Fruit fly (Drosophila melanogaster) whole organism, adult: Measurements from ENCODE around the gene tty.
A peak's percentile ranks its signal among the peaks of the same experiment; 100 is the strongest.

Experiments
- CG11617 ChIP-seq: fragments of 200-800 bp; sonication (Bioruptor generic); optimal IDR thresholded peaks from 2 replicates; lab custom pipeline; 2017; ENCODE audit warnings: mild to moderate bottlenecking, missing biosample characterization, missing genetic modification reagents, missing genetic modification characterization
- CG12768 ChIP-seq: fragments of 200-800 bp; sonication (Bioruptor generic); optimal IDR thresholded peaks from 2 replicates; lab custom pipeline; 2017; ENCODE audit warnings: missing biosample characterization, missing genetic modification characterization, mild to moderate bottlenecking, moderate library complexity, missing genetic modification reagents
- CG14711 ChIP-seq: fragments of 200-800 bp; sonication (Bioruptor generic); optimal IDR thresholded peaks from 2 replicates; lab custom pipeline; 2018; ENCODE audit warnings: missing biosample characterization, mild to moderate bottlenecking, missing genetic modification characterization, moderate library complexity
- CG1620 ChIP-seq: fragments of 200-800 bp; sonication (Bioruptor generic); optimal IDR thresholded peaks from 2 replicates; lab custom pipeline; 2016; ENCODE audit warnings: missing biosample characterization, missing genetic modification characterization
- CG33017 ChIP-seq: fragments of 200-800 bp; sonication (Bioruptor generic); optimal IDR thresholded peaks from 2 replicates; lab custom pipeline; 2018; ENCODE audit warnings: missing biosample characterization, mild to moderate bottlenecking, missing genetic modification characterization, moderate library complexity
- CG5204 ChIP-seq: fragments of 200-800 bp; sonication (Bioruptor generic); optimal IDR thresholded peaks from 2 replicates; lab custom pipeline; 2016; ENCODE audit warnings: missing biosample characterization, missing genetic modification characterization
- CG7045 ChIP-seq: fragments of 200-800 bp; sonication (Bioruptor generic); optimal IDR thresholded peaks from 2 replicates; lab custom pipeline; 2017; ENCODE audit warnings: missing biosample characterization, mild to moderate bottlenecking, missing genetic modification characterization
- CG7101 ChIP-seq: fragments of 200-800 bp; sonication (Bioruptor generic); optimal IDR thresholded peaks from 2 replicates; lab custom pipeline; 2018; ENCODE audit warnings: missing biosample characterization, mild to moderate bottlenecking, missing genetic modification characterization, moderate library complexity
- Clk ChIP-seq: fragments of 200-800 bp; sonication (Bioruptor generic); optimal IDR thresholded peaks from 2 replicates; lab custom pipeline; 2017; ENCODE audit warnings: missing biosample characterization, missing genetic modification characterization
- Crg-1 ChIP-seq: fragments of 200-800 bp; sonication (Bioruptor generic); optimal IDR thresholded peaks from 2 replicates; lab custom pipeline; 2016; ENCODE audit warnings: missing biosample characterization, missing genetic modification characterization
- Hr96 ChIP-seq: fragments of 200-800 bp; sonication (Bioruptor generic); optimal IDR thresholded peaks from 2 replicates; lab custom pipeline; 2016; ENCODE audit warnings: missing biosample characterization, missing genetic modification characterization
- Mnt ChIP-seq: fragments of 200-800 bp; sonication (Bioruptor generic); optimal IDR thresholded peaks from 2 replicates; lab custom pipeline; 2016; ENCODE audit warnings: missing biosample characterization, mild to moderate bottlenecking, missing genetic modification characterization
- bab1 ChIP-seq: fragments of 200-800 bp; sonication (Bioruptor generic); optimal IDR thresholded peaks from 3 replicates; lab custom pipeline; 2019; ENCODE audit warnings: missing biosample characterization, mild to moderate bottlenecking, missing genetic modification characterization, moderate library complexity
- cic ChIP-seq: fragments of 200-800 bp; sonication (Bioruptor generic); optimal IDR thresholded peaks from 2 replicates; lab custom pipeline; 2017; ENCODE audit warnings: missing biosample characterization, mild to moderate bottlenecking, missing genetic modification characterization, moderate library complexity
- cnc ChIP-seq, 2 experiments: fragments of >200 bp; optimal IDR thresholded peaks; 2 replicates each; lab custom pipeline; 2017
- kay ChIP-seq: fragments of 200-800 bp; sonication (Bioruptor generic); peaks from one replicate; lab custom pipeline; 2016; ENCODE audit warnings: missing biosample characterization, missing genetic modification characterization, borderline replicate concordance
- ovo ChIP-seq: fragments of 200-800 bp; sonication (Bioruptor generic); optimal IDR thresholded peaks from 2 replicates; lab custom pipeline; 2016; ENCODE audit warnings: missing biosample characterization, missing genetic modification characterization
- pad ChIP-seq: fragments of 200-800 bp; sonication (Bioruptor generic); optimal IDR thresholded peaks from 3 replicates; lab custom pipeline; 2017; ENCODE audit warnings: missing biosample characterization, missing genetic modification characterization, mild to moderate bottlenecking, moderate library complexity, missing genetic modification reagents
- tj ChIP-seq: fragments of 200-800 bp; sonication (Bioruptor generic); optimal IDR thresholded peaks from 3 replicates; lab custom pipeline; 2017; ENCODE audit warnings: missing biosample characterization, mild to moderate bottlenecking, missing genetic modification characterization, moderate library complexity
- toe ChIP-seq: fragments of 200-800 bp; sonication (Bioruptor generic); optimal IDR thresholded peaks from 2 replicates; lab custom pipeline; 2016; ENCODE audit warnings: missing biosample characterization, missing genetic modification characterization

tty gene

DNA sequence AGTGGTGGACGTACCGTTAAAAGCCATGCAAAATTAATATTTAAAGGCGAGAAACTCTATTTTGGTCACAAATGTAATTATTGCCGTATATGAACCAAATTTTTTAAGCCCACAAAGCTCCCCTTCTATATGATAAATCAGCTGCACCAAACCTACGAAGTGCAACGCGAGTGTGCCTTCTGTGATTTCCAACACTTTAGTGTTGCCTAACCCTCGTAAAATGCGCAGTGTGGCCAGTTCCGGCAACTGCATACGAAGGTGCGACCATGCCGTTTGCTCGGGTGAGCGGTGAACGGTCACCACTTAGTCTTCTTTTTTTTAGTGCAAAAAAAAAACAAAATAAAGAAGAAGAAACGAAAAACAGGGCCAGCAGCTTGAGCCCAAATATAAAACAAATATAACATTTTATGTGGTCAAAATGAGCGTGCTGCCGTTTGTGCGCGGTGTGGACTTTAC lies at the start of gene tty, which contains the start of gene fliI:
TSS of gene tty (minus strand) at position 201 of the 456 bp plus-strand sequence.
TSS of gene fliI (plus strand) at position 266 of the 456 bp plus-strand sequence.
- TF ChIP-seq Mnt (GFP tag; lab: Kevin White, UChicago) (peak; percentile 88), Clk (peak; percentile 48), CG7045 (peak; percentile 60), CG12768 (GFP tag; lab: Kevin White, UChicago) (peak; percentile 58), kay (GFP tag; lab: Kevin White, UChicago) (no peak), CG1620 (GFP tag; lab: Kevin White, UChicago) (peak; percentile 85), CG14711 (tag; lab: Kevin White, UChicago) (peak; percentile 96), Crg-1 (GFP tag; lab: Kevin White, UChicago) (peak; percentile 70), pad (GFP tag; lab: Kevin White, UChicago) (peak; percentile 74), CG11617 (GFP tag; lab: Kevin White, UChicago) (peak; percentile 85), Hr96 (GFP tag; lab: Kevin White, UChicago) (peak; percentile 87), cnc (optimal IDR thresholded peaks at IDR 0.05; lab: Kevin White, UChicago) (no peak), toe (GFP tag; lab: Kevin White, UChicago) (peak; percentile 67), ovo (GFP tag; lab: Kevin White, UChicago) (peak; percentile 87), CG5204 (peak; percentile 65), cic (GFP tag; lab: Kevin White, UChicago) (peak; percentile 58), CG33017 (peak; percentile 49), tj (GFP tag; lab: Kevin White, UChicago) (peak; percentile 77), bab1 (peak; percentile 87), CG7101 (tag; lab: Kevin White, UChicago) (peak; percentile 82)

DNA sequence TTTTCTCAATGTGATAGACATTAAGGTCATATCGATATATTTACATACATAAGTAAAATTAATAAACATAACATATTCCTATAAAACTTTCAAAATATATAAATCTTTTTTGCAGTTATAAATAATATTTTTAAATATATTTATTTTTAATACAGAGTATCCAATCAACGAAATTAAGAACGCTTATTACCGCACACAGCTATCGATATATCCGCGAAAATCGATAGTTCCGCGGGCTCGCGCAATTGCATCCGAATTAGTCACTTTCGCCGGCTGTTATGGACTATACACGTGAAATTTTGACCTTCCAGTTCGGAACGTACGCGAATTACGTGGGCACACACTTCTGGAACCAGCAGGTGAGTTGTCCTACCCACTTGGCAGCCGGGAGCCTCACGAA lies 49.3 kb upstream of the tty start, which contains the start of gene mst:
TSS of gene mst (plus strand) at position 244 of the 400 bp plus-strand sequence.
- TF ChIP-seq CG5204, result no peak
- TF ChIP-seq CG12768 (GFP tag; lab: Kevin White, UChicago), result no peak
- TF ChIP-seq bab1, result no peak
- no peak for TF ChIP-seq cnc (optimal IDR thresholded peaks at IDR 0.05; lab: Kevin White, UChicago)
- no peak for TF ChIP-seq CG7045

DNA sequence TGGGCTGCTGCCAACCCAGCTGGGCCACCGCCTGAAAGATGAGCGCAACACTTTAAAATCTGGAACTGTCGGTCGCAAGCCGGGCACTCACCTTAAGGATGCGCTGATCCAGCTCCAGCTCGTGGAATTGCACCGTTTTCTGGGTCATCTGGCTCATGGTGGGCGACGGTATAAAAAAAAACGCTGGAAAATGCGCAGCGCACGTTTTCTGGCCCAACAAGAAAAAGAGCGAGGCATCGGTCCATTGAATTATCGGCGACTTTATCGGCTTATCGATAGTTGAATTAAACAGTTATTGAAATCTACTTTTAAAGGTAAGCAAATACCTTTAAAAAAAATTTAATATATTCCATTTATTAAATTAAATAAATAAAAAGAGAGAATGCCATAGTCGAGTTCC lies 48.2 kb upstream of the tty start, which contains the start of gene Ddx56:
TSS of gene Ddx56 (minus strand) at position 252 of the 400 bp plus-strand sequence.
- TF ChIP-seq Mnt (GFP tag; lab: Kevin White, UChicago), result peak; percentile 54
- TF ChIP-seq ovo (GFP tag; lab: Kevin White, UChicago), result no peak

DNA sequence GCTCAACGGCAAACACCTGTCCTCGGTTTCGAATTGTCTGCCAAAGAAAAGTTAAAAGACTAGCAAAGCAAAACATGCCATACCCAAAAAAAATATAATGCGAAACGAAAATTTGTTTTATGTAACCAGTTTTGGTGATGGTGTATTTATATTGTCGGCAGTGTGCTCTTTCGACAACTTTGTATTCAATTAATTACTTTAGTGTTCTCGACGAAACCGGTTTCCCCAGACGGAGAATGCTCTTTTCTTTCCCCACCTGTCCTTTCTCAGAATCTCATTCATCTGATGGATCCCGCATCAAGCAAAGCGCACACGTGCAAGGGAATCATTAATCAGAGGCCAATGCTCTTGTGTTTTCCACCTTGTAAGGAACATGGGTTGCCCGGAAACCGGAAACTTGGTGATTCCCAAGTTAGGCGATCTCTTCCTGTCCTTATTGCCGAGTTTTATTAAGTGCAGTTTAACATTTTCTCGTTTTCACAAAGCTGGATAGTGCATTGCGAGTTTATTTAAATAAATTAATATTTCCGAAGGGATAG lies 38.9 kb upstream of the tty start:
- TF ChIP-seq tj (GFP tag; lab: Kevin White, UChicago) (no peak), cnc (optimal IDR thresholded peaks at IDR 0.05; lab: Kevin White, UChicago) (no peak), CG14711 (tag; lab: Kevin White, UChicago) (no peak), CG7101 (tag; lab: Kevin White, UChicago) (no peak), CG7045 (no peak), pad (GFP tag; lab: Kevin White, UChicago) (no peak), CG5204 (no peak), ovo (GFP tag; lab: Kevin White, UChicago) (no peak), cic (GFP tag; lab: Kevin White, UChicago) (no peak), kay (GFP tag; lab: Kevin White, UChicago) (no peak), Mnt (GFP tag; lab: Kevin White, UChicago) (no peak), CG12768 (GFP tag; lab: Kevin White, UChicago) (no peak), CG11617 (GFP tag; lab: Kevin White, UChicago) (no peak)

DNA sequence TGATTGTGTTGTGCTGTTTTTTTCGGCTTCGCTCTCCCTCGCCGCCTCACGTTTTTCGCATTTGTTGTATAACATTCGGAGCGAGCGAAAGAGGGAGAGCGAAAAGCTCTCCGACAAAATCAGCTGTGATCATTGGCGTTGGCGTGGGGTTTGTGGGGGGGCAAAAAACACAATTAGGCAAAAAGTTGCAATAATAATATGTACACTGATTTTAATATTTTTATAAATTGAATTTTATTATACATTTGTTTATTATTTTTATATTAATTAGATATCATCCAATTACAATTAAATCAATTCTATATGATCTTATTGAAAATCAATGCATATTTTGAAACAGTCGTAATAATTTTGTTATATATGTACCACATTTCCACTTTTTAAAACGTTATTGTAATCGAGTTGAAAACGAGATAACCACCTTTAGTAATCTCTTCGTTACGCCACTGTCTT lies 36.1 kb upstream of the tty start:
- TF ChIP-seq CG5204 (no peak), pad (GFP tag; lab: Kevin White, UChicago) (no peak), ovo (GFP tag; lab: Kevin White, UChicago) (no peak), Crg-1 (GFP tag; lab: Kevin White, UChicago) (peak; percentile 1), CG1620 (GFP tag; lab: Kevin White, UChicago) (no peak), CG12768 (GFP tag; lab: Kevin White, UChicago) (no peak), CG14711 (tag; lab: Kevin White, UChicago) (peak; percentile 55), Mnt (GFP tag; lab: Kevin White, UChicago) (peak; percentile 17), kay (GFP tag; lab: Kevin White, UChicago) (no peak), toe (GFP tag; lab: Kevin White, UChicago) (no peak), cic (GFP tag; lab: Kevin White, UChicago) (no peak), Hr96 (GFP tag; lab: Kevin White, UChicago) (no peak), CG11617 (GFP tag; lab: Kevin White, UChicago) (no peak), bab1 (peak; percentile 84), tj (GFP tag; lab: Kevin White, UChicago) (peak; percentile 16), cnc (optimal IDR thresholded peaks at IDR 0.05; lab: Kevin White, UChicago) (no peak), CG7045 (no peak), Clk (no peak), CG33017 (peak; percentile 26), CG7101 (tag; lab: Kevin White, UChicago) (peak; percentile 35)
